Fruit fly (Drosophila melanogaster) whole organism, embryonic: ENCODE results near the gene waw.
A peak's percentile ranks its signal among the peaks of the same experiment; 100 is the strongest.

Experiments
- CG10274 ChIP-seq: fragments of 200-800 bp; sonication (Bioruptor generic); optimal IDR thresholded peaks from 3 replicates; lab custom pipeline; 2017; ENCODE audit warnings: missing biosample characterization, mild to moderate bottlenecking, missing genetic modification characterization
- CG10979 ChIP-seq: fragments of 200-800 bp; sonication (Bioruptor generic); optimal IDR thresholded peaks from 2 replicates; lab custom pipeline; 2018; ENCODE audit warnings: missing biosample characterization, mild to moderate bottlenecking, missing genetic modification characterization, moderate library complexity
- CG11093 ChIP-seq: fragments of 200-800 bp; sonication (Bioruptor generic); IDR thresholded peaks from 3 replicates; pipeline ENCODE4 v1.3.6; 2022; ENCODE audit warnings: missing biosample characterization, missing genetic modification characterization
- CG11398 ChIP-seq: fragments of 200-800 bp; sonication (Bioruptor generic); optimal IDR thresholded peaks from 2 replicates; lab custom pipeline; 2016; ENCODE audit warnings: missing biosample characterization, missing genetic modification characterization
- CG11695 ChIP-seq: fragments of 200-800 bp; sonication (Bioruptor generic); IDR thresholded peaks from 3 replicates; pipeline ENCODE4 v1.3.6; 2022; ENCODE audit warnings: missing biosample characterization, missing genetic modification characterization
- CG12236 ChIP-seq: fragments of 200-800 bp; sonication (Bioruptor generic); optimal IDR thresholded peaks from 2 replicates; lab custom pipeline; 2016; ENCODE audit warnings: missing biosample characterization, missing genetic modification characterization
- CG12942 ChIP-seq: fragments of 200-800 bp; sonication (Bioruptor generic); optimal IDR thresholded peaks from 3 replicates; lab custom pipeline; 2016; ENCODE audit warnings: missing biosample characterization, missing genetic modification characterization
- CG14014 ChIP-seq: fragments of 200-800 bp; sonication (Bioruptor generic); IDR thresholded peaks from 2 replicates; pipeline ENCODE4 v1.3.6; 2022; ENCODE audit warnings: missing biosample characterization, missing genetic modification characterization
- CG14860 ChIP-seq: fragments of 200-800 bp; sonication (Bioruptor generic); IDR thresholded peaks from 3 replicates; pipeline ENCODE4 v1.3.6; 2022; ENCODE audit warnings: missing biosample characterization, missing genetic modification characterization; ENCODE audit not compliant: partially characterized antibody
- CG16779 ChIP-seq: fragments of 200-800 bp; sonication (Bioruptor generic); IDR thresholded peaks from 2 replicates; pipeline ENCODE4 v1.3.6; 2022; ENCODE audit warnings: missing biosample characterization, missing genetic modification characterization
- CG17912 ChIP-seq: fragments of 200-800 bp; sonication (Bioruptor generic); optimal IDR thresholded peaks from 2 replicates; lab custom pipeline; 2018; ENCODE audit warnings: missing biosample characterization, mild to moderate bottlenecking, missing genetic modification characterization
- CG1792 ChIP-seq: fragments of 200-800 bp; sonication (Bioruptor generic); optimal IDR thresholded peaks from 2 replicates; lab custom pipeline; 2016; ENCODE audit warnings: missing biosample characterization, missing genetic modification characterization
- CG18011 ChIP-seq: fragments of 200-800 bp; sonication (Bioruptor generic); optimal IDR thresholded peaks from 2 replicates; lab custom pipeline; 2017; ENCODE audit warnings: missing biosample characterization, missing genetic modification characterization, mild to moderate bottlenecking, moderate library complexity, missing genotype
- CG18619 ChIP-seq: fragments of 200-800 bp; sonication (Bioruptor generic); optimal IDR thresholded peaks from 3 replicates; lab custom pipeline; 2017; ENCODE audit warnings: missing biosample characterization, mild to moderate bottlenecking, missing genetic modification characterization
- CG2120 ChIP-seq: fragments of 200-800 bp; sonication (Bioruptor generic); optimal IDR thresholded peaks from 3 replicates; lab custom pipeline; 2016; ENCODE audit warnings: missing biosample characterization, missing genetic modification characterization
- CG31441 ChIP-seq: fragments of 200-800 bp; sonication (Bioruptor generic); IDR thresholded peaks from 2 replicates; pipeline ENCODE4 v1.3.6; 2022; ENCODE audit warnings: missing biosample characterization, missing genetic modification characterization
- CG3163 ChIP-seq: fragments of 200-800 bp; sonication (Bioruptor generic); optimal IDR thresholded peaks from 3 replicates; lab custom pipeline; 2016; ENCODE audit warnings: missing biosample characterization, missing genetic modification characterization
- CG3281 ChIP-seq: fragments of 200-800 bp; sonication (Bioruptor generic); optimal IDR thresholded peaks from 3 replicates; lab custom pipeline; 2017; ENCODE audit warnings: missing biosample characterization, mild to moderate bottlenecking, missing genetic modification characterization
- CG34422 ChIP-seq: fragments of 200-800 bp; sonication (Bioruptor generic); IDR thresholded peaks from 3 replicates; pipeline ENCODE4 v1.3.6; 2022; ENCODE audit warnings: missing biosample characterization, missing genetic modification characterization
- CG6854 ChIP-seq: fragments of 200-800 bp; sonication (Bioruptor generic); optimal IDR thresholded peaks from 3 replicates; lab custom pipeline; 2017; ENCODE audit warnings: missing biosample characterization, mild to moderate bottlenecking, missing genetic modification characterization
- CG7928 ChIP-seq: fragments of 200-800 bp; sonication (Bioruptor generic); optimal IDR thresholded peaks from 2 replicates; lab custom pipeline; 2017; ENCODE audit warnings: missing biosample characterization, mild to moderate bottlenecking, missing genetic modification characterization
- CHES-1-like ChIP-seq: fragments of 200-800 bp; sonication (Bioruptor generic); optimal IDR thresholded peaks from 2 replicates; lab custom pipeline; 2016; ENCODE audit warnings: missing biosample characterization, missing genetic modification characterization
- Camta ChIP-seq: fragments of 200-800 bp; sonication (Bioruptor generic); optimal IDR thresholded peaks from 2 replicates; lab custom pipeline; 2016; ENCODE audit warnings: missing biosample characterization, missing genetic modification characterization
- D19A ChIP-seq: fragments of 200-800 bp; optimal IDR thresholded peaks from 3 replicates; lab custom pipeline; 2019; ENCODE audit warnings: missing biosample characterization, mild to moderate bottlenecking, missing genetic modification characterization, moderate library complexity
- Dek ChIP-seq: fragments of 200-800 bp; sonication (Bioruptor generic); optimal IDR thresholded peaks from 3 replicates; lab custom pipeline; 2019; ENCODE audit warnings: missing biosample characterization, mild to moderate bottlenecking, missing genetic modification characterization, moderate library complexity
- Ets97D ChIP-seq: fragments of 200-800 bp; sonication (Bioruptor generic); optimal IDR thresholded peaks from 3 replicates; lab custom pipeline; 2016; ENCODE audit warnings: missing biosample characterization, missing genetic modification characterization
- MESR4 ChIP-seq: fragments of 200-800 bp; sonication (Bioruptor generic); optimal IDR thresholded peaks from 2 replicates; lab custom pipeline; 2018; ENCODE audit warnings: missing biosample characterization, mild to moderate bottlenecking, missing genetic modification characterization, moderate library complexity
- Meics ChIP-seq: fragments of 200-800 bp; sonication (Bioruptor generic); optimal IDR thresholded peaks from 2 replicates; lab custom pipeline; 2017; ENCODE audit warnings: missing biosample characterization, mild to moderate bottlenecking, missing genetic modification characterization
- Mrtf ChIP-seq: fragments of 200-800 bp; sonication (Bioruptor generic); IDR thresholded peaks from 3 replicates; pipeline ENCODE4 v1.3.6; 2022; ENCODE audit warnings: missing biosample characterization, missing genetic modification characterization
- Usf ChIP-seq: fragments of 200-800 bp; sonication (Bioruptor generic); optimal IDR thresholded peaks from 2 replicates; lab custom pipeline; 2017; ENCODE audit warnings: missing genotype, missing biosample characterization, missing genetic modification characterization
- ase ChIP-seq: fragments of 200-800 bp; sonication (Bioruptor generic); IDR thresholded peaks from 3 replicates; pipeline ENCODE4 v1.3.6; 2022; ENCODE audit warnings: missing biosample characterization, missing genetic modification characterization
- ato ChIP-seq: fragments of 200-800 bp; sonication (Bioruptor generic); IDR thresholded peaks from 2 replicates; pipeline ENCODE4 v1.3.6; 2022; ENCODE audit warnings: missing biosample characterization, missing genetic modification characterization; ENCODE audit not compliant: partially characterized antibody
- corto ChIP-seq: fragments of 200-800 bp; sonication (Bioruptor generic); optimal IDR thresholded peaks from 2 replicates; lab custom pipeline; 2016; ENCODE audit warnings: missing biosample characterization, mild to moderate bottlenecking, missing genetic modification characterization, moderate library complexity
- croc ChIP-seq: fragments of 200-800 bp; sonication (Bioruptor generic); conservative IDR thresholded peaks from 3 replicates; pipeline ENCODE4 v1.3.6; 2022; ENCODE audit warnings: missing biosample characterization, missing genetic modification characterization
- crol ChIP-seq: fragments of 200-800 bp; sonication (Bioruptor generic); IDR thresholded peaks from 2 replicates; pipeline ENCODE4 v1.3.6; 2022; ENCODE audit warnings: missing biosample characterization, missing genetic modification characterization
- crp ChIP-seq, 2 experiments: fragments of 200-800 bp; sonication (Bioruptor generic); optimal IDR thresholded peaks; 2 replicates in 1 of 2; 3 replicates in 1 of 2; lab custom pipeline; 2017; ENCODE audit warnings: missing biosample characterization in 2 of 2, missing genetic modification characterization in 2 of 2, mild to moderate bottlenecking in 1 of 2, moderate library complexity in 1 of 2
- disco-r ChIP-seq: fragments of 200-800 bp; sonication (Bioruptor generic); optimal IDR thresholded peaks from 2 replicates; lab custom pipeline; 2016; ENCODE audit warnings: missing biosample characterization, missing genetic modification characterization
- dmrt11E ChIP-seq: fragments of 200-800 bp; sonication (Bioruptor generic); optimal IDR thresholded peaks from 3 replicates; lab custom pipeline; 2018; ENCODE audit warnings: missing biosample characterization, mild to moderate bottlenecking, missing genetic modification characterization, moderate library complexity
- inv ChIP-seq: fragments of 200-800 bp; sonication (Bioruptor generic); IDR thresholded peaks from 2 replicates; pipeline ENCODE4 v1.3.6; 2022; ENCODE audit warnings: missing biosample characterization, missing genetic modification characterization; ENCODE audit not compliant: partially characterized antibody
- lmd ChIP-seq: fragments of 200-800 bp; sonication (Bioruptor generic); IDR thresholded peaks from 2 replicates; pipeline ENCODE4 v1.3.6; 2022; ENCODE audit warnings: missing biosample characterization, missing genetic modification characterization
- odd ChIP-seq: fragments of 200-800 bp; sonication (Bioruptor generic); optimal IDR thresholded peaks from 2 replicates; lab custom pipeline; 2017; ENCODE audit warnings: missing biosample characterization, mild to moderate bottlenecking, missing genetic modification characterization
- pan ChIP-seq, 4 experiments: fragments of >200 bp in 3 of 4; fragments of 200-800 bp in 1 of 4; sonication (Bioruptor generic) in 1 of 4; optimal IDR thresholded peaks in 3 of 4; IDR thresholded peaks in 1 of 4; 2 replicates each; pipeline versions ENCODE4 v1.3.6 to Lab custom; 2017 to 2022; ENCODE audit warnings: missing biosample characterization in 2 of 4, missing genetic modification characterization in 2 of 4, mixed read lengths in 1 of 4
- psq ChIP-seq: fragments of 200-800 bp; sonication (Bioruptor generic); optimal IDR thresholded peaks from 2 replicates; lab custom pipeline; 2017; ENCODE audit warnings: missing biosample characterization, missing genetic modification characterization
- sisA ChIP-seq: fragments of 200-800 bp; sonication (Bioruptor generic); IDR thresholded peaks from 2 replicates; pipeline ENCODE4 v1.3.6; 2022; ENCODE audit warnings: missing biosample characterization, missing genetic modification characterization
- slbo ChIP-seq: fragments of 200-800 bp; sonication (Bioruptor generic); IDR thresholded peaks from 2 replicates; pipeline ENCODE4 v1.3.6; 2022; ENCODE audit warnings: missing biosample characterization, missing genetic modification characterization
- slp2 ChIP-seq: fragments of 200-800 bp; sonication (Bioruptor generic); optimal IDR thresholded peaks from 2 replicates; lab custom pipeline; 2016; ENCODE audit warnings: missing biosample characterization, missing genetic modification characterization
- tio ChIP-seq: fragments of 200-800 bp; sonication (Bioruptor generic); optimal IDR thresholded peaks from 2 replicates; lab custom pipeline; 2017; ENCODE audit warnings: missing biosample characterization, missing genetic modification characterization, inconsistent platforms
- tna ChIP-seq: fragments of 200-800 bp; sonication (Bioruptor generic); IDR thresholded peaks from 2 replicates; pipeline ENCODE4 v1.3.6; 2022; ENCODE audit warnings: missing biosample characterization, missing genetic modification characterization; ENCODE audit not compliant: partially characterized antibody
- trem ChIP-seq: fragments of 200-800 bp; optimal IDR thresholded peaks from 3 replicates; lab custom pipeline; 2019; ENCODE audit warnings: missing biosample characterization, mild to moderate bottlenecking, missing genetic modification characterization, moderate library complexity

The waw gene

dm6 chrX:21349800-21350309 is 13.0 kb upstream of the waw start, which contains the start of the genes peng and sol (continued):
- no peak for TF ChIP-seq CG11398 (GFP tag; lab: Kevin White, UChicago)
- peak; percentile 47 for TF ChIP-seq D19A (tag; lab: Kevin White, UChicago)
- peak; percentile 56 for TF ChIP-seq trem
- TF ChIP-seq inv (GFP tag; lab: Robert Waterston, UW), result no peak
- TF ChIP-seq lmd (GFP tag; lab: Robert Waterston, UW), result peak; percentile 58
- TF ChIP-seq CG34422 (GFP tag; lab: Robert Waterston, UW), result no peak; the same call in 2 of the 3 replicates
- TF ChIP-seq psq (GFP tag; lab: Kevin White, UChicago), result peak; percentile 23
- peak; percentile 54; the same call in 2 of the 3 replicates for TF ChIP-seq CG11695
- TF ChIP-seq Meics (GFP tag; lab: Kevin White, UChicago), result peak; percentile 72
- TF ChIP-seq crp (GFP tag; optimal IDR thresholded peaks at IDR 0.05; lab: Kevin White, UChicago), result peak in 1 of 2 experiments; percentile 29
- TF ChIP-seq Usf, result peak; percentile 63
- no peak for TF ChIP-seq CG14860 (GFP tag; lab: Robert Waterston, UW)
- TF ChIP-seq CG3281 (GFP tag; lab: Kevin White, UChicago), result peak; percentile 71
- peak; percentile 66 for TF ChIP-seq Ets97D
- peak; percentile 68 for TF ChIP-seq dmrt11E (tag; lab: Kevin White, UChicago)
- peak; percentile 14 for TF ChIP-seq CG1792
- TF ChIP-seq crol (GFP tag; lab: Robert Waterston, UW), result no peak
- TF ChIP-seq Dek (tag; lab: Kevin White, UChicago), result peak; percentile 66
- peak; percentile 50; the same call in 1 of the 2 replicates for TF ChIP-seq sisA (GFP tag; lab: Robert Waterston, UW)
- TF ChIP-seq CG12942, result peak; percentile 78
- no peak for TF ChIP-seq CG11093
- peak; percentile 38 for TF ChIP-seq CG6854 (GFP tag; lab: Kevin White, UChicago)
- peak; percentile 50 for TF ChIP-seq CG18011 (GFP tag; lab: Kevin White, UChicago)
- TF ChIP-seq ato (GFP tag; lab: Robert Waterston, UW), result no peak
- TF ChIP-seq CG12236 (GFP tag; lab: Kevin White, UChicago), result peak; percentile 19
- peak; percentile 71 for TF ChIP-seq Camta (GFP tag; lab: Kevin White, UChicago)
- no peak for TF ChIP-seq CG17912
- peak; percentile 45 for TF ChIP-seq CG3163
- no peak for TF ChIP-seq pan (optimal IDR thresholded peaks at IDR 0.05; lab: Kevin White, UChicago)
- TF ChIP-seq pan (GFP tag; optimal IDR thresholded peaks at IDR 0.05 in 1 of 2, IDR thresholded peaks at IDR 0.05 in 1 of 2), result peak in 1 of 2 experiments; percentile 61
- peak; percentile 55 for TF ChIP-seq CG10979 (tag; lab: Kevin White, UChicago)
- TF ChIP-seq tio, result no peak
- peak; percentile 43 for TF ChIP-seq slp2 (GFP tag; lab: Kevin White, UChicago)
- TF ChIP-seq CG2120 (GFP tag; lab: Kevin White, UChicago), result peak; percentile 89
- peak; percentile 52; the same call in 1 of the 2 replicates for TF ChIP-seq CG14014 (GFP tag; lab: Robert Waterston, UW)
- TF ChIP-seq tna (GFP tag; lab: Robert Waterston, UW), result no peak
- peak; percentile 24 for TF ChIP-seq odd
- TF ChIP-seq corto (GFP tag; lab: Kevin White, UChicago), result no peak
- TF ChIP-seq Mrtf (GFP tag; lab: Robert Waterston, UW), result peak; percentile 52; the same call in 1 of the 3 replicates
- no peak for TF ChIP-seq MESR4 (GFP tag; lab: Kevin White, UChicago)
- peak; percentile 57 for TF ChIP-seq CG18619 (GFP tag; lab: Kevin White, UChicago)
- peak; percentile 71; the same call in 1 of the 2 replicates for TF ChIP-seq CG31441
- TF ChIP-seq CHES-1-like (GFP tag; lab: Kevin White, UChicago), result peak; percentile 39
- no peak for TF ChIP-seq CG16779 (GFP tag; lab: Robert Waterston, UW)
- TF ChIP-seq CG10274, result peak; percentile 12
- TF ChIP-seq ase (GFP tag; lab: Robert Waterston, UW), result 0 out of 3 replicates have a peak, but pooled peaks have one; percentile 15
- TF ChIP-seq disco-r (GFP tag; lab: Kevin White, UChicago), result peak; percentile 33
- TF ChIP-seq slbo (GFP tag; lab: Robert Waterston, UW), result peak; percentile 76
- peak; percentile 38 for TF ChIP-seq CG7928
- peak; percentile 22; the same call in 1 of the 3 replicates for TF ChIP-seq croc (GFP tag; lab: Robert Waterston, UW)
